Fruit fly (Drosophila melanogaster) S2 (cell line): ENCODE results near the gene CG15312.

Experiments
- CG8478 ChIP-seq: fragments of >200 bp; optimal IDR thresholded peaks from 2 replicates; lab custom pipeline; 2018
- CTCF ChIP-seq, 2 experiments: fragments of >200 bp; optimal IDR thresholded peaks; 2 replicates each; lab custom pipeline; 2018

DNA sequence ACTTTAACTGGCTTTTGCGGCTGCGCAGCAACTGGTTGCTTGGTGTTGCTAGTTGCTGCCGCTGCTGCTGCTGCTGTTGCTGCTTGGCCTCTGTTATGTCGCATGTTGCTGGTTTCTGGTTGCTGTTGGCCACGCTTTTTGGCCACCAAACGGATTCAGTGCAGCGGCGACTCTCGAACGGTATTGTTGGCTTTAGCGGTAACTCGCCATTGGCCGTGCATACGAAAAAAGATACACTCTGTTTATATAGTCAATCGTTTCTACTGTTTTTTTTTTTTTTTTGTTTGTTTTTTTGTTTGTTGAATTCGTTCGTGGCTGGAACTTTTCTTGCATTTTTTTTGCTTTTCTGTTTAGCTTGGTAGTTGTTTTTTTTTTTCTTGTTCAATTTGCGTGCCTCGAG, 53.9 kb downstream of the CG15312 start, which contains the start of gene Cht6:
- TF ChIP-seq CTCF (optimal IDR thresholded peaks at IDR 0.05; lab: Kevin White, UChicago) (no peak), CG8478 (lab: Kevin White, UChicago) (no peak)
